Worm (Caenorhabditis elegans) whole organism, L2 larva: ENCODE results near the gene Y53C12A.8.

Experiments used
- dmd-4 ChIP-seq: sonication (generic microtip); optimal IDR thresholded peaks from 2 replicates; lab custom pipeline; 2017; ENCODE audit warnings: missing biosample characterization, missing genetic modification characterization
- elt-3 ChIP-seq: sonication (generic microtip); optimal IDR thresholded peaks from 2 replicates; lab custom pipeline; 2017; ENCODE audit warnings: missing biosample characterization, missing genetic modification characterization
- mab-5 ChIP-seq: fragments of 150-350 bp; optimal IDR thresholded peaks from 2 replicates; lab custom pipeline; 2014; ENCODE audit warnings: missing biosample characterization, missing genetic modification characterization
- mdl-1 ChIP-seq, 2 experiments: fragments of 150-350 bp in 1 of 2; sonication (generic microtip) in 1 of 2; optimal IDR thresholded peaks; 2 replicates each; lab custom pipeline; 2017; ENCODE audit warnings: missing biosample characterization in 2 of 2, missing genetic modification characterization in 2 of 2
- nhr-6 ChIP-seq: fragments of 150-350 bp; optimal IDR thresholded peaks from 2 replicates; lab custom pipeline; 2014; ENCODE audit warnings: missing biosample characterization, missing genetic modification characterization
- skn-1 ChIP-seq: sonication (generic microtip); optimal IDR thresholded peaks from 2 replicates; lab custom pipeline; 2017; ENCODE audit warnings: missing biosample characterization, missing genetic modification characterization

DNA sequence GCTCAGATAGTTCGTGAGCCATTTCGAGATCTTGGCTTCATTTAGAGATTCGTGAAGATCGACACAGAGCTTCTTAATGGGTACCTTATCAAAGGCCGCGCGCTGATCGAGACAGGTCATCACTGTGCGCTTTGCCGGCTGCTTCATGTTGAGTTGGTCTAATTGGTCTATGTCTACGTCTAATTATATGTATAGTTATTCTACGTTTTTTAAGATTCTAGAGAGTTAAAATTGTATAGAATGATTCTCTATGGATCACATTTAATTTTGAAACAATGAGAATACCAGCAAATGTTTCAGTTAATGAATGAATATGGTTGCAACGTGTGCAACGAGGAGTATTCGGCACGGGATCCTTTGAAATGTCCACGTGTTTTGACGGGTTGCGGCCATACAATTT lies 25.6 kb downstream of the Y53C12A.8 start, which contains the start of gene arc-1:
- TF ChIP-seq skn-1, result no peak
- no peak for TF ChIP-seq mab-5 (tag; lab: Kevin White, UChicago)
- no peak for TF ChIP-seq dmd-4 (tag; lab: Kevin White, UChicago)
- no peak for TF ChIP-seq mdl-1 (tag; optimal IDR thresholded peaks at IDR 0.05; lab: Kevin White, UChicago)
- no peak for TF ChIP-seq nhr-6 (tag; lab: Kevin White, UChicago)
- TF ChIP-seq elt-3, result no peak
